Worm (Caenorhabditis elegans) whole organism, young adult: ENCODE results near the gene ZK1086.2.

Experiments
- B0035.1 ChIP-seq: sonication (generic microtip); optimal IDR thresholded peaks from 2 replicates; lab custom pipeline; 2016; ENCODE audit warnings: missing genetic modification characterization, mild to moderate bottlenecking, missing compliant biosample characterization, missing genotype, missing genetic modification reagents
- F37B4.10 ChIP-seq: fragments of 200-800 bp; sonication (Bioruptor generic); IDR thresholded peaks from 2 replicates; pipeline ENCODE4 v1.3.6; 2022; ENCODE audit warnings: missing genetic modification characterization, missing compliant biosample characterization
- F49E8.2 ChIP-seq: sonication (generic microtip); optimal IDR thresholded peaks from 3 replicates; lab custom pipeline; 2017; ENCODE audit warnings: missing genetic modification characterization, mild to moderate bottlenecking, missing compliant biosample characterization, antibody characterized with exemption, moderate library complexity; ENCODE audit not compliant: insufficient read depth
- T07F8.4 ChIP-seq: sonication (generic microtip); optimal IDR thresholded peaks from 2 replicates; lab custom pipeline; 2016; ENCODE audit warnings: mild to moderate bottlenecking, missing genetic modification characterization, moderate library complexity, missing compliant biosample characterization
- Y56A3A.18 ChIP-seq: fragments of 200-800 bp; sonication (Bioruptor generic); IDR thresholded peaks from 2 replicates; pipeline ENCODE4 v1.3.6; 2022; ENCODE audit warnings: missing genetic modification reagents, missing genetic modification characterization, missing compliant biosample characterization
- ama-1 ChIP-seq, 3 experiments: fragments of 150-350 bp in 1 of 3; sonication (generic microtip) in 2 of 3; optimal IDR thresholded peaks; 2 replicates each; lab custom pipeline; 2014 to 2018; ENCODE audit warnings: missing biosample characterization in 2 of 3, missing genetic modification characterization in 2 of 3, missing genetic modification reagents in 2 of 3
- athp-1 ChIP-seq: sonication (generic microtip); optimal IDR thresholded peaks from 2 replicates; lab custom pipeline; 2017; ENCODE audit warnings: mild to moderate bottlenecking, missing genetic modification characterization, missing compliant biosample characterization
- attf-5 ChIP-seq: fragments of 200-800 bp; sonication (Bioruptor generic); optimal IDR thresholded peaks from 2 replicates; lab custom pipeline; 2018; ENCODE audit warnings: mild to moderate bottlenecking, missing genetic modification characterization, missing compliant biosample characterization
- attf-6 ChIP-seq: fragments of 200-800 bp; sonication (Bioruptor generic); IDR thresholded peaks from 2 replicates; pipeline ENCODE4 v1.3.6; 2022; ENCODE audit warnings: missing genetic modification reagents, missing genetic modification characterization, missing compliant biosample characterization
- cebp-1 ChIP-seq, 2 experiments: fragments of 200-800 bp in 1 of 2; sonication (Bioruptor generic) in 1 of 2; sonication (generic microtip) in 1 of 2; IDR thresholded peaks in 1 of 2; optimal IDR thresholded peaks in 1 of 2; 2 replicates each; pipeline versions ENCODE4 v1.3.6 to Lab custom; 2017 to 2022; ENCODE audit warnings: missing compliant biosample characterization in 2 of 2, missing genetic modification characterization in 2 of 2, mild to moderate bottlenecking in 1 of 2, missing genetic modification reagents in 1 of 2, moderate library complexity in 1 of 2
- ceh-40 ChIP-seq: fragments of 200-800 bp; sonication (Bioruptor generic); IDR thresholded peaks from 2 replicates; pipeline ENCODE4 v1.3.6; 2022; ENCODE audit warnings: missing genetic modification characterization, missing compliant biosample characterization
- die-1 ChIP-seq: sonication (generic microtip); optimal IDR thresholded peaks from 2 replicates; lab custom pipeline; 2016; ENCODE audit warnings: missing genotype, mild to moderate bottlenecking, missing genetic modification characterization, missing compliant biosample characterization
- dox-1 ChIP-seq: fragments of 200-800 bp; sonication (Bioruptor generic); IDR thresholded peaks from 2 replicates; pipeline ENCODE4 v1.3.6; 2022; ENCODE audit warnings: missing genetic modification reagents, missing genetic modification characterization, missing compliant biosample characterization
- dpff-1 ChIP-seq: sonication (generic microtip); optimal IDR thresholded peaks from 2 replicates; lab custom pipeline; 2017; ENCODE audit warnings: mild to moderate bottlenecking, missing genetic modification characterization, missing compliant biosample characterization
- dpl-1 ChIP-seq: fragments of 150-350 bp; optimal IDR thresholded peaks from 2 replicates; lab custom pipeline; 2014; ENCODE audit warnings: missing biosample characterization, missing genetic modification reagents, missing genetic modification characterization
- efl-1 ChIP-seq: fragments of 150-350 bp; optimal IDR thresholded peaks from 2 replicates; lab custom pipeline; 2014; ENCODE audit warnings: missing biosample characterization, missing genetic modification reagents, missing genetic modification characterization
- gei-17 ChIP-seq: fragments of 200-800 bp; sonication (Bioruptor generic); optimal IDR thresholded peaks from 2 replicates; lab custom pipeline; 2018; ENCODE audit warnings: mild to moderate bottlenecking, missing genetic modification characterization, missing compliant biosample characterization
- hlh-12 ChIP-seq: sonication (generic microtip); optimal IDR thresholded peaks from 2 replicates; lab custom pipeline; 2016; ENCODE audit warnings: missing genetic modification characterization, missing compliant biosample characterization
- hmg-20 ChIP-seq: fragments of 200-800 bp; sonication (Bioruptor generic); IDR thresholded peaks from 2 replicates; pipeline ENCODE4 v1.3.6; 2022; ENCODE audit warnings: missing genetic modification reagents, missing genetic modification characterization, missing compliant biosample characterization
- hsf-1 ChIP-seq: fragments of 200-800 bp; sonication (Bioruptor generic); IDR thresholded peaks from 2 replicates; pipeline ENCODE4 v1.3.6; 2022; ENCODE audit warnings: missing genetic modification reagents, missing genetic modification characterization, missing compliant biosample characterization
- let-526 ChIP-seq: fragments of 200-800 bp; sonication (Bioruptor generic); IDR thresholded peaks from 2 replicates; pipeline ENCODE4 v1.3.6; 2022; ENCODE audit warnings: missing genetic modification reagents, missing genetic modification characterization, missing compliant biosample characterization
- lin-26 ChIP-seq: fragments of 200-800 bp; sonication (Bioruptor generic); IDR thresholded peaks from 2 replicates; pipeline ENCODE4 v1.3.6; 2022; ENCODE audit warnings: missing genetic modification reagents, missing genetic modification characterization, missing compliant biosample characterization
- lin-35 ChIP-seq, 3 experiments: fragments of 150-350 bp in 2 of 3; sonication (generic microtip) in 1 of 3; optimal IDR thresholded peaks; 2 replicates each; lab custom pipeline; 2014 to 2018; ENCODE audit warnings: missing biosample characterization in 3 of 3, missing genetic modification characterization in 3 of 3, missing genetic modification reagents in 3 of 3
- lin-40 ChIP-seq: sonication (generic microtip); optimal IDR thresholded peaks from 2 replicates; lab custom pipeline; 2016; ENCODE audit warnings: missing genetic modification characterization, mild to moderate bottlenecking, missing compliant biosample characterization, missing genotype, missing genetic modification reagents
- lir-1 ChIP-seq: fragments of 200-800 bp; sonication (Bioruptor generic); conservative IDR thresholded peaks from 2 replicates; pipeline ENCODE4 v1.3.6; 2022; ENCODE audit warnings: missing genetic modification reagents, missing genetic modification characterization, missing compliant biosample characterization
- lsl-1 ChIP-seq: fragments of 200-800 bp; sonication (Bioruptor generic); optimal IDR thresholded peaks from 2 replicates; lab custom pipeline; 2018; ENCODE audit warnings: mild to moderate bottlenecking, missing genetic modification characterization, moderate library complexity, missing compliant biosample characterization
- lsy-27 ChIP-seq: sonication (generic microtip); optimal IDR thresholded peaks from 2 replicates; lab custom pipeline; 2017; ENCODE audit warnings: missing genetic modification characterization, mild to moderate bottlenecking, missing compliant biosample characterization, antibody characterized with exemption, missing genotype, borderline replicate concordance; ENCODE audit not compliant: insufficient read depth
- madf-10 ChIP-seq: sonication (generic microtip); optimal IDR thresholded peaks from 2 replicates; lab custom pipeline; 2016; ENCODE audit warnings: mild to moderate bottlenecking, missing genetic modification characterization, missing compliant biosample characterization
- madf-3 ChIP-seq: fragments of 200-800 bp; sonication (Bioruptor generic); IDR thresholded peaks from 2 replicates; pipeline ENCODE4 v1.3.6; 2022; ENCODE audit warnings: missing genetic modification reagents, missing genetic modification characterization, missing compliant biosample characterization
- mcd-1 ChIP-seq: fragments of 200-800 bp; sonication (Bioruptor generic); IDR thresholded peaks from 2 replicates; pipeline ENCODE4 v1.3.6; 2022; ENCODE audit warnings: missing genetic modification reagents, missing genetic modification characterization, missing compliant biosample characterization
- mel-28 ChIP-seq: sonication (generic microtip); optimal IDR thresholded peaks from 2 replicates; lab custom pipeline; 2016; ENCODE audit warnings: borderline replicate concordance, mild to moderate bottlenecking, missing genetic modification characterization, missing compliant biosample characterization
- nhr-120 ChIP-seq: fragments of 200-800 bp; sonication (Bioruptor generic); IDR thresholded peaks from 2 replicates; pipeline ENCODE4 v1.3.6; 2022; ENCODE audit warnings: missing genetic modification characterization, missing compliant biosample characterization
- nhr-27 ChIP-seq: fragments of 200-800 bp; sonication (Bioruptor generic); optimal IDR thresholded peaks from 2 replicates; lab custom pipeline; 2018; ENCODE audit warnings: mild to moderate bottlenecking, missing genetic modification characterization, moderate library complexity, missing compliant biosample characterization
- rcor-1 ChIP-seq: fragments of 200-800 bp; sonication (Bioruptor generic); IDR thresholded peaks from 2 replicates; pipeline ENCODE4 v1.3.6; 2022; ENCODE audit warnings: missing genetic modification reagents, missing genetic modification characterization, missing compliant biosample characterization
- repo-1 ChIP-seq: sonication (generic microtip); optimal IDR thresholded peaks from 2 replicates; lab custom pipeline; 2017; ENCODE audit warnings: mild to moderate bottlenecking, missing genetic modification characterization, missing compliant biosample characterization
- rpc-1 ChIP-seq, 2 experiments: fragments of 150-350 bp in 1 of 2; sonication (generic microtip) in 1 of 2; optimal IDR thresholded peaks; 2 replicates each; lab custom pipeline; 2014 to 2018; ENCODE audit warnings: missing biosample characterization in 1 of 2, missing genetic modification characterization in 1 of 2, missing genetic modification reagents in 1 of 2, missing genotype in 1 of 2
- snpc-1.3 ChIP-seq: sonication (generic microtip); optimal IDR thresholded peaks from 2 replicates; lab custom pipeline; 2017; ENCODE audit warnings: missing genetic modification characterization, mild to moderate bottlenecking, missing compliant biosample characterization, antibody characterized with exemption, moderate library complexity, missing genotype, missing genetic modification reagents; ENCODE audit not compliant: insufficient read depth
- snpc-4 ChIP-seq, 5 experiments: fragments of 150-350 bp in 1 of 5; sonication (generic microtip) in 4 of 5; optimal IDR thresholded peaks; 2 replicates each; lab custom pipeline; 2014 to 2018; ENCODE audit warnings: missing genetic modification characterization in 5 of 5, missing biosample characterization in 3 of 5, antibody characterized with exemption in 2 of 5, mild to moderate bottlenecking in 2 of 5, missing compliant biosample characterization in 2 of 5, missing genotype in 2 of 5, moderate library complexity in 2 of 5, missing genetic modification reagents in 1 of 5
- tbp1 ChIP-seq: fragments of 200-800 bp; sonication (Bioruptor generic); optimal IDR thresholded peaks from 2 replicates; lab custom pipeline; 2018; ENCODE audit warnings: mild to moderate bottlenecking, missing genetic modification characterization, missing compliant biosample characterization
- tbx-9 ChIP-seq: sonication (generic microtip); optimal IDR thresholded peaks from 2 replicates; lab custom pipeline; 2016; ENCODE audit warnings: borderline replicate concordance, missing genetic modification characterization, inconsistent platforms, missing compliant biosample characterization
- ztf-25 ChIP-seq: fragments of 200-800 bp; sonication (Bioruptor generic); IDR thresholded peaks from 2 replicates; pipeline ENCODE4 v1.3.6; 2022; ENCODE audit warnings: missing genetic modification reagents, missing genetic modification characterization, missing compliant biosample characterization

ZK1086.2 gene

ce11 chrX:13795329-13795728 is 1.9 kb upstream of the ZK1086.2 start:
- TF ChIP-seq dox-1 (GFP tag; lab: Robert Waterston, UW) (peak; percentile 61), hsf-1 (peak; percentile 98), ceh-40 (0 out of 2 replicates have a peak, but pooled peaks have one; percentile 30), madf-3 (GFP tag; lab: Robert Waterston, UW) (peak; percentile 69; the same call in 1 of the 2 replicates), rcor-1 (GFP tag; lab: Robert Waterston, UW) (peak; percentile 45; the same call in 1 of the 2 replicates), attf-6 (GFP tag; lab: Robert Waterston, UW) (peak; percentile 69; the same call in 1 of the 2 replicates)

- TF ChIP-seq attf-6 (GFP tag; lab: Robert Waterston, UW) (no peak), mcd-1 (GFP tag; lab: Robert Waterston, UW) (no peak), lsy-27 (no peak), hmg-20 (GFP tag; lab: Robert Waterston, UW) (no peak), F37B4.10 (GFP tag; lab: Robert Waterston, UW) (no peak), hlh-12 (tag; lab: Kevin White, UChicago) (no peak), gei-17 (GFP tag; lab: Kevin White, UChicago) (no peak), nhr-120 (no peak), snpc-1.3 (tag; lab: Kevin White, UChicago) (no peak), die-1 (tag; lab: Kevin White, UChicago) (no peak), tbx-9 (no peak), attf-5 (no peak), F49E8.2 (tag; lab: Kevin White, UChicago) (no peak), tbp1 (GFP tag; lab: Kevin White, UChicago) (no peak), let-526 (GFP tag; lab: Robert Waterston, UW) (no peak), ztf-25 (GFP tag; lab: Robert Waterston, UW) (no peak), ama-1 (optimal IDR thresholded peaks at IDR 0.05; lab: Kevin White, UChicago) (no peak), ama-1 (GFP tag; optimal IDR thresholded peaks at IDR 0.05; lab: Kevin White, UChicago) (no peak), mel-28 (tag; lab: Kevin White, UChicago) (no peak), repo-1 (tag; lab: Kevin White, UChicago) (no peak), T07F8.4 (tag; lab: Kevin White, UChicago) (no peak)
Observed at ce11 chrX:13790532-13790931, 2.9 kb downstream of the ZK1086.2 start, which contains the start of gene ZK1086.3. TSS of gene ZK1086.3 (plus strand) at chrX:13790832.

ce11 chrX:13785268-13785667 is 8.2 kb downstream of the ZK1086.2 start, which contains the start of gene F55F3.4:
TSS of gene F55F3.4 (plus strand) at chrX:13785568.
- TF ChIP-seq snpc-4 (GFP tag; optimal IDR thresholded peaks at IDR 0.05; lab: Kevin White, UChicago) = no peak
- TF ChIP-seq snpc-4 (tag; optimal IDR thresholded peaks at IDR 0.05; lab: Kevin White, UChicago) = no peak
- TF ChIP-seq B0035.1 (tag; lab: Kevin White, UChicago) = no peak

ce11 chrX:13782074-13782462 is 11.4 kb downstream of the ZK1086.2 start:
- TF ChIP-seq hsf-1 = peak; percentile 32; the same call in 1 of the 2 replicates
- TF ChIP-seq tbp1 (GFP tag; lab: Kevin White, UChicago) = peak; percentile 93
- TF ChIP-seq dpl-1 = no peak
- 0 out of 2 replicates have a peak, but pooled peaks have one; percentile 15 for TF ChIP-seq cebp-1 (GFP tag; IDR thresholded peaks at IDR 0.05; lab: Robert Waterston, UW)
- TF ChIP-seq cebp-1 (tag; optimal IDR thresholded peaks at IDR 0.05; lab: Kevin White, UChicago) = no peak
- TF ChIP-seq nhr-27 (tag; lab: Kevin White, UChicago) = no peak
- TF ChIP-seq lir-1 (GFP tag; lab: Robert Waterston, UW) = no peak
- TF ChIP-seq lin-26 (GFP tag; lab: Robert Waterston, UW) = peak; percentile 95
- TF ChIP-seq rpc-1 (optimal IDR thresholded peaks at IDR 0.05; lab: Kevin White, UChicago) = peak; percentile 74
- TF ChIP-seq rpc-1 (tag; optimal IDR thresholded peaks at IDR 0.05; lab: Kevin White, UChicago) = peak; percentile 75
- TF ChIP-seq efl-1 = no peak
- no peak for TF ChIP-seq dpff-1
- TF ChIP-seq F49E8.2 (tag; lab: Kevin White, UChicago) = no peak
- peak; percentile 9 for TF ChIP-seq athp-1 (tag; lab: Kevin White, UChicago)
- TF ChIP-seq lin-40 (tag; lab: Kevin White, UChicago) = no peak
- no peak for TF ChIP-seq lsl-1 (GFP tag; lab: Kevin White, UChicago)
- TF ChIP-seq madf-10 = peak; percentile 31
- TF ChIP-seq Y56A3A.18 (GFP tag; lab: Robert Waterston, UW) = peak; percentile 54; the same call in 1 of the 2 replicates
- peak; percentile 76; the same call in 1 of the 2 replicates for TF ChIP-seq ztf-25 (GFP tag; lab: Robert Waterston, UW)
- TF ChIP-seq lin-35 (GFP tag; optimal IDR thresholded peaks at IDR 0.05; lab: Kevin White, UChicago) = no peak
